Worm (Caenorhabditis elegans) whole organism, young adult: Measurements from ENCODE around the gene Y49F6B.12.
"Not testable (repeated sequence)": the region's sequence is repeated elsewhere in the genome, so short reads cannot be mapped to it uniquely, and the experiment has no call there.

Experiments
- K11D2.4 ChIP-seq: fragments of 200-800 bp; sonication (Bioruptor generic); IDR thresholded peaks from 2 replicates; pipeline ENCODE4 v1.3.6; 2022; ENCODE audit warnings: missing genetic modification reagents, missing genetic modification characterization, missing compliant biosample characterization
- ccch-3 ChIP-seq: fragments of 200-800 bp; sonication (Bioruptor generic); optimal IDR thresholded peaks from 2 replicates; lab custom pipeline; 2018; ENCODE audit warnings: mild to moderate bottlenecking, missing genetic modification characterization, missing compliant biosample characterization
- hlh-12 ChIP-seq: sonication (generic microtip); optimal IDR thresholded peaks from 2 replicates; lab custom pipeline; 2016; ENCODE audit warnings: missing genetic modification characterization, missing compliant biosample characterization
- hrde-1 ChIP-seq: sonication (generic microtip); optimal IDR thresholded peaks from 2 replicates; lab custom pipeline; 2016; ENCODE audit warnings: missing genetic modification characterization, mild to moderate bottlenecking, missing compliant biosample characterization, moderate library complexity, missing genotype, missing genetic modification reagents, borderline replicate concordance
- unc-62 ChIP-seq: fragments of 150-350 bp; optimal IDR thresholded peaks from 2 replicates; lab custom pipeline; 2014; ENCODE audit warnings: missing biosample characterization, missing genetic modification reagents, missing genetic modification characterization
- ztf-28 ChIP-seq: fragments of 200-800 bp; sonication (Bioruptor generic); IDR thresholded peaks from 2 replicates; pipeline ENCODE4 v1.3.6; 2022; ENCODE audit warnings: missing genetic modification reagents, missing genetic modification characterization, missing compliant biosample characterization

- not testable (repeated sequence) for TF ChIP-seq unc-62 (GFP tag; lab: Kevin White, UChicago); hlh-12 (tag; lab: Kevin White, UChicago); K11D2.4 (GFP tag; lab: Robert Waterston, UW); hrde-1 (tag; lab: Kevin White, UChicago); ccch-3 (GFP tag; lab: Kevin White, UChicago); ztf-28 (GFP tag; lab: Robert Waterston, UW)
Measured at ce11 chrII:3449514-3449913, 22.7 kb downstream of the Y49F6B.12 start, which contains the start of gene C16C8.14.
